Worm (Caenorhabditis elegans) whole organism, L1 larva: ENCODE measurements around the gene R05A10.1.

Experiments
- aly-2 ChIP-seq: fragments of 150-350 bp; optimal IDR thresholded peaks from 2 replicates; lab custom pipeline; 2014; ENCODE audit warnings: missing biosample characterization, missing genetic modification characterization
- dpl-1 ChIP-seq, 3 experiments: fragments of 150-350 bp in 2 of 3; sonication (generic microtip) in 1 of 3; optimal IDR thresholded peaks; 2 replicates each; lab custom pipeline; 2014 to 2017; ENCODE audit warnings: missing biosample characterization in 3 of 3, missing genetic modification characterization in 3 of 3, missing genetic modification reagents in 3 of 3
- efl-3 ChIP-seq: fragments of 200-800 bp; sonication (Bioruptor generic); optimal IDR thresholded peaks from 2 replicates; lab custom pipeline; 2018; ENCODE audit warnings: mild to moderate bottlenecking, missing genetic modification characterization, missing compliant biosample characterization
- jun-1 ChIP-seq: fragments of 150-350 bp; optimal IDR thresholded peaks from 2 replicates; lab custom pipeline; 2014; ENCODE audit warnings: missing biosample characterization, missing genetic modification reagents, missing genetic modification characterization
- lin-13 ChIP-seq: fragments of 150-350 bp; optimal IDR thresholded peaks from 2 replicates; lab custom pipeline; 2014; ENCODE audit warnings: missing biosample characterization, missing genetic modification reagents, missing genetic modification characterization
- mdl-1 ChIP-seq, 2 experiments: fragments of 150-350 bp; optimal IDR thresholded peaks; 2 replicates each; lab custom pipeline; 2014 to 2017; ENCODE audit warnings: missing biosample characterization in 2 of 2, missing genetic modification characterization in 2 of 2, inconsistent platforms in 1 of 2
- nhr-76 ChIP-seq: sonication (generic microtip); optimal IDR thresholded peaks from 2 replicates; lab custom pipeline; 2017; ENCODE audit warnings: missing biosample characterization, missing genetic modification characterization
- nhr-77 ChIP-seq: fragments of 150-350 bp; optimal IDR thresholded peaks from 2 replicates; lab custom pipeline; 2014; ENCODE audit warnings: missing biosample characterization, missing genetic modification characterization
- rnt-1 ChIP-seq: sonication (generic microtip); optimal IDR thresholded peaks from 2 replicates; lab custom pipeline; 2016; ENCODE audit warnings: mild to moderate bottlenecking, missing genetic modification characterization, moderate library complexity, missing compliant biosample characterization
- skn-1 ChIP-seq: fragments of 150-350 bp; optimal IDR thresholded peaks from 2 replicates; lab custom pipeline; 2014; ENCODE audit warnings: missing biosample characterization, missing genetic modification characterization
- snpc-4 ChIP-seq: fragments of 150-350 bp; optimal IDR thresholded peaks from 2 replicates; lab custom pipeline; 2014; ENCODE audit warnings: missing biosample characterization, missing genetic modification characterization
- sox-4 ChIP-seq: sonication (generic microtip); optimal IDR thresholded peaks from 2 replicates; lab custom pipeline; 2016; ENCODE audit warnings: missing genetic modification characterization, missing compliant biosample characterization

ce11 chrIV:14186264-14186663, 4.1 kb downstream of the R05A10.1 start:
- no peak for TF ChIP-seq nhr-76 (tag; lab: Kevin White, UChicago)
- TF ChIP-seq aly-2 = no peak
- no peak for TF ChIP-seq lin-13 (GFP tag; lab: Kevin White, UChicago)
- TF ChIP-seq snpc-4 = no peak
- TF ChIP-seq jun-1 (tag; lab: Kevin White, UChicago) = no peak
- TF ChIP-seq dpl-1 (GFP tag; optimal IDR thresholded peaks at IDR 0.05; lab: Kevin White, UChicago) = no peak
- no peak for TF ChIP-seq efl-3 (GFP tag; lab: Kevin White, UChicago)
- TF ChIP-seq mdl-1 (tag; optimal IDR thresholded peaks at IDR 0.05; lab: Kevin White, UChicago) = no peak
- no peak for TF ChIP-seq skn-1 (tag; lab: Kevin White, UChicago)
- no peak for TF ChIP-seq rnt-1 (tag; lab: Kevin White, UChicago)
- no peak for TF ChIP-seq sox-4 (tag; lab: Kevin White, UChicago)
- no peak for TF ChIP-seq nhr-77
